Worm (Caenorhabditis elegans) whole organism, L4/young adult: ENCODE results near the gene zmp-4.

ENCODE experiments used
- W03F9.2 ChIP-seq: fragments of 150-350 bp; optimal IDR thresholded peaks from 2 replicates; lab custom pipeline; 2014; ENCODE audit warnings: missing biosample characterization, missing genetic modification characterization
- him-1 ChIP-seq: sonication (generic microtip); optimal IDR thresholded peaks from 2 replicates; lab custom pipeline; 2016; ENCODE audit warnings: missing genotype, missing genetic modification reagents, missing genetic modification characterization, missing compliant biosample characterization

ce11 chrV:14899545-14899944 is 21.9 kb downstream of the zmp-4 start, which contains the start of gene H12D21.10:
- TF ChIP-seq W03F9.2: no peak
- TF ChIP-seq him-1: no peak
